Worm (Caenorhabditis elegans) whole organism, mixed stage, embryonic: ENCODE data around the gene lido-2.

Experiments used
- blmp-1 ChIP-seq: fragments of 150-350 bp; optimal IDR thresholded peaks from 2 replicates; lab custom pipeline; 2014; ENCODE audit warnings: missing biosample characterization, missing genetic modification characterization
- ces-1 ChIP-seq: fragments of 150-350 bp; optimal IDR thresholded peaks from 2 replicates; lab custom pipeline; 2014; ENCODE audit warnings: missing biosample characterization, missing genetic modification reagents, missing genetic modification characterization
- ham-2 ChIP-seq: fragments of 200-800 bp; sonication (Bioruptor generic); optimal IDR thresholded peaks from 2 replicates; lab custom pipeline; 2018; ENCODE audit warnings: mild to moderate bottlenecking, missing genetic modification characterization, missing compliant biosample characterization
- lsy-2 ChIP-seq: fragments of 150-350 bp; optimal IDR thresholded peaks from 2 replicates; lab custom pipeline; 2014; ENCODE audit warnings: missing biosample characterization, missing genetic modification characterization
- mab-5 ChIP-seq: fragments of 150-350 bp; optimal IDR thresholded peaks from 2 replicates; lab custom pipeline; 2014; ENCODE audit warnings: missing biosample characterization, missing genetic modification characterization
- mep-1 ChIP-seq: fragments of 150-350 bp; optimal IDR thresholded peaks from 2 replicates; lab custom pipeline; 2017; ENCODE audit warnings: missing biosample characterization, missing genetic modification reagents, missing genetic modification characterization, inconsistent platforms
- nhr-12 ChIP-seq: fragments of 150-350 bp; optimal IDR thresholded peaks from 2 replicates; lab custom pipeline; 2014; ENCODE audit warnings: missing biosample characterization, missing genetic modification characterization
- nhr-237 ChIP-seq: fragments of 150-350 bp; optimal IDR thresholded peaks from 2 replicates; lab custom pipeline; 2014; ENCODE audit warnings: missing biosample characterization, missing genetic modification characterization
- nhr-28 ChIP-seq: fragments of 150-350 bp; optimal IDR thresholded peaks from 2 replicates; lab custom pipeline; 2014; ENCODE audit warnings: missing biosample characterization, missing genetic modification characterization
- pha-4 ChIP-seq: fragments of 150-350 bp; optimal IDR thresholded peaks from 2 replicates; lab custom pipeline; 2018; ENCODE audit warnings: missing biosample characterization, missing genetic modification reagents, missing genetic modification characterization
- snpc-4 ChIP-seq: fragments of 150-350 bp; optimal IDR thresholded peaks from 2 replicates; lab custom pipeline; 2014; ENCODE audit warnings: missing biosample characterization, missing genetic modification characterization
- unc-62 ChIP-seq: fragments of 150-350 bp; optimal IDR thresholded peaks from 2 replicates; lab custom pipeline; 2014; ENCODE audit warnings: missing biosample characterization, missing genetic modification reagents, missing genetic modification characterization

- TF ChIP-seq ham-2 (GFP tag; lab: Kevin White, UChicago) = no peak
- no peak for TF ChIP-seq unc-62 (GFP tag; lab: Kevin White, UChicago)
- no peak for TF ChIP-seq nhr-12
- TF ChIP-seq lsy-2 (tag; lab: Kevin White, UChicago) = no peak
- TF ChIP-seq snpc-4 (tag; lab: Kevin White, UChicago) = no peak
- TF ChIP-seq blmp-1 (tag; lab: Kevin White, UChicago) = no peak
- no peak for TF ChIP-seq nhr-28 (tag; lab: Kevin White, UChicago)
- no peak for TF ChIP-seq mep-1 (tag; lab: Kevin White, UChicago)
- TF ChIP-seq pha-4 (tag; lab: Kevin White, UChicago) = no peak
- TF ChIP-seq mab-5 (tag; lab: Kevin White, UChicago) = no peak
- TF ChIP-seq nhr-237 (tag; lab: Kevin White, UChicago) = no peak
- no peak for TF ChIP-seq ces-1
Observed at ce11 chrX:17107670-17108069, 7.1 kb upstream of the lido-2 start, which contains the start of gene lido-4.
